Fruit fly (Drosophila melanogaster): ENCODE results near the gene mrt.

The mrt gene

dm6 chr3R:27292159-27292880 is 9.9 kb upstream of the mrt start, which contains the start of gene CG3348 (continued):
- TF ChIP-seq CG2199 (GFP tag; IDR thresholded peaks at IDR 0.05) (no peak), rib (GFP tag; IDR thresholded peaks at IDR 0.05) (peak; percentile 79), Lhr (GFP tag; optimal IDR thresholded peaks at IDR 0.05) (no peak), zen (tag; optimal IDR thresholded peaks at IDR 0.05) (peak; percentile 74), CG11456 (GFP tag; IDR thresholded peaks at IDR 0.05) (peak; percentile 85), CG11695 (GFP tag; IDR thresholded peaks at IDR 0.05) (peak; percentile 74; the same call in 2 of the 3 replicates), Meics (GFP tag; optimal IDR thresholded peaks at IDR 0.05) (peak; percentile 86), CG3995 (GFP tag; optimal IDR thresholded peaks at IDR 0.05) (peak; percentile 59), PHDP (tag; optimal IDR thresholded peaks at IDR 0.05) (peak; percentile 80), ap (GFP tag; IDR thresholded peaks at IDR 0.05) (no peak), ssp (GFP tag; IDR thresholded peaks at IDR 0.05) (peak; percentile 64), mld (GFP tag; IDR thresholded peaks at IDR 0.05; ENCODE audit: partially characterized antibody) (no peak), Sox100B (GFP tag; optimal IDR thresholded peaks at IDR 0.05) (no peak), CG10462 (GFP tag; optimal IDR thresholded peaks at IDR 0.05) (no peak), NFAT (GFP tag; IDR thresholded peaks at IDR 0.05) (peak; percentile 69), inv (GFP tag; IDR thresholded peaks at IDR 0.05; ENCODE audit: partially characterized antibody) (no peak), HHEX (GFP tag; optimal IDR thresholded peaks at IDR 0.05) (peak; percentile 82), CG13624 (GFP tag; optimal IDR thresholded peaks at IDR 0.05) (peak; percentile 82), CG3065 (GFP tag; optimal IDR thresholded peaks at IDR 0.05) (peak; percentile 9), CG9609 (GFP tag; optimal IDR thresholded peaks at IDR 0.05) (peak; percentile 44), ATbp (GFP tag; optimal IDR thresholded peaks at IDR 0.05) (peak; percentile 21), Xrp1 (GFP tag; IDR thresholded peaks at IDR 0.05) (peak; percentile 75), Stat92E (GFP tag; optimal IDR thresholded peaks at IDR 0.05) (no peak), CG9215 (GFP tag; IDR thresholded peaks at IDR 0.05) (peak; percentile 77), fd102C (GFP tag; optimal IDR thresholded peaks at IDR 0.05) (no peak), CG2712 (tag; optimal IDR thresholded peaks at IDR 0.05) (peak; percentile 64), gsb-n (tag; optimal IDR thresholded peaks at IDR 0.05) (peak; percentile 15), pb (GFP tag; optimal IDR thresholded peaks at IDR 0.05) (no peak), CG31441 (GFP tag; IDR thresholded peaks at IDR 0.05) (peak; percentile 59), btn (GFP tag; optimal IDR thresholded peaks at IDR 0.05) (no peak), oc (tag; optimal IDR thresholded peaks at IDR 0.05) (no peak), bab2 (GFP tag; optimal IDR thresholded peaks at IDR 0.05) (peak; percentile 74), CG15073 (GFP tag; optimal IDR thresholded peaks at IDR 0.05) (no peak), eve (GFP tag; optimal IDR thresholded peaks at IDR 0.05) (no peak), al (GFP tag; IDR thresholded peaks at IDR 0.05) (peak; percentile 83), CG9727 (GFP tag; optimal IDR thresholded peaks at IDR 0.05) (peak; percentile 84), seq (GFP tag; IDR thresholded peaks at IDR 0.05) (peak; percentile 68), az2 (GFP tag; optimal IDR thresholded peaks at IDR 0.05) (peak; percentile 47), ara (GFP tag; IDR thresholded peaks at IDR 0.05) (peak; percentile 45; the same call in 1 of the 2 replicates), CG4404 (GFP tag; IDR thresholded peaks at IDR 0.05) (peak; percentile 61), CG1233 (GFP tag; optimal IDR thresholded peaks at IDR 0.05) (peak; percentile 77), CG11398 (GFP tag; optimal IDR thresholded peaks at IDR 0.05) (peak; percentile 15), CG17385 (GFP tag; optimal IDR thresholded peaks at IDR 0.05) (peak; percentile 66), pnt (GFP tag; optimal IDR thresholded peaks at IDR 0.05) (no peak), CG15479 (GFP tag; optimal IDR thresholded peaks at IDR 0.05) (no peak), ind (GFP tag; optimal IDR thresholded peaks at IDR 0.05) (peak; percentile 76), onecut (GFP tag; IDR thresholded peaks at IDR 0.05) (peak; percentile 52; the same call in 1 of the 2 replicates), CG18011 (GFP tag; optimal IDR thresholded peaks at IDR 0.05) (peak; percentile 20), Spps (tag; optimal IDR thresholded peaks at IDR 0.05) (no peak), Oaz (GFP tag; IDR thresholded peaks at IDR 0.05) (peak; percentile 49; the same call in 1 of the 2 replicates)
